Fruit fly (Drosophila melanogaster): ENCODE measurements around the gene CG1695.
A peak's percentile ranks its signal among the peaks of the same experiment; 100 is the strongest.

CG1695 gene

DNA sequence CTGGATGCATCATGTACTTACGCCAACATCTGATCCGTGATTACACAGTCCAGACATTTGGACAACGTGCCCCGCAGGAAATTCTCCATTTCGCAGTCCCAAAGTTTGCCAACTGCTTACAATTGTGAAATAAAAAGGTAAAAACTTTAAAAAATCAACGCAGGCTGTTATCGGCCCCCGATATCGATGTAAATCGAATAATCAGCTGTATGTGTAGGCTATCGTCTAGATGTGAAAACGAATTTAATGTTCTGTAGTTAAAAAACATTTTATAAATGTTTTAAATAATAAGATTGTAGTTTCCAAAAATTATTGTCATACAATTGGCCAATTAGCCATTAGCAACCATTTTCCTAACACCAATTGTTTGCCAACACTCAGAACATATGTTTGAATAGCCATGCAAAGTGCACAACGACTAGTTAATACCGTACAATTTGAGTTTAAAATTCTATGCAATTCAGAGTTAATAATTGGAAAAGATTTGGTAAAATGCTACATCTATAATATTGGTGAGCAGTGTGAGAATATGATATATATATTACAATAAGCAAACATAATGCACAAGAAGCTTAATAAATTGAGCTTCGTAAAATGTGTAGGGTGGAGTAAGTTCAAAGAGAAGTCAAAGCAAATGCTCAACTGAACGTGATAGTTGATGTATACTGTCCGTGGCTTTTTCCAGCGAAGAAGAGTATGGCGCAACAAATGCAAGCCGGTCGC lies 4.1 kb upstream of the CG1695 start, which contains the start of the genes CG11710 and mal (continued):
- TF ChIP-seq vvl (GFP tag; IDR thresholded peaks at IDR 0.05): peak; percentile 70; the same call in 1 of the 2 replicates
- TF ChIP-seq CG4360 (GFP tag; IDR thresholded peaks at IDR 0.05): no peak
- no peak for TF ChIP-seq grn (GFP tag; optimal IDR thresholded peaks at IDR 0.05)
- TF ChIP-seq z (GFP tag; IDR thresholded peaks at IDR 0.05): no peak
- peak; percentile 73; the same call in 1 of the 2 replicates for TF ChIP-seq CG7372 (GFP tag; IDR thresholded peaks at IDR 0.05)
- TF ChIP-seq CG17802 (tag; optimal IDR thresholded peaks at IDR 0.05): peak; percentile 53
- peak; percentile 37; the same call in 1 of the 2 replicates for TF ChIP-seq unc-4 (GFP tag; IDR thresholded peaks at IDR 0.05; ENCODE audit: partially characterized antibody)
- TF ChIP-seq CoRest (tag; optimal IDR thresholded peaks at IDR 0.05): peak; percentile 84
- no peak for TF ChIP-seq CG2199 (GFP tag; IDR thresholded peaks at IDR 0.05)
- peak; percentile 57; the same call in 2 of the 3 replicates for TF ChIP-seq CG14860 (GFP tag; IDR thresholded peaks at IDR 0.05; ENCODE audit: partially characterized antibody)
- peak; percentile 45 for TF ChIP-seq tup (GFP tag; optimal IDR thresholded peaks at IDR 0.05)
- peak; percentile 73 for TF ChIP-seq slbo (GFP tag; IDR thresholded peaks at IDR 0.05)
- peak; percentile 35; the same call in 1 of the 3 replicates for TF ChIP-seq CG16813 (GFP tag; IDR thresholded peaks at IDR 0.05; ENCODE audit: partially characterized antibody)
- TF ChIP-seq CG9215 (GFP tag; IDR thresholded peaks at IDR 0.05): peak; percentile 79
- TF ChIP-seq Hr39 (optimal IDR thresholded peaks at IDR 0.05): no peak
- peak; percentile 76 for TF ChIP-seq seq (GFP tag; IDR thresholded peaks at IDR 0.05)
- TF ChIP-seq Drgx (GFP tag; IDR thresholded peaks at IDR 0.05): peak; percentile 63; the same call in 1 of the 2 replicates
- peak; percentile 78 for TF ChIP-seq Aef1 (GFP tag; IDR thresholded peaks at IDR 0.05)
- peak; percentile 96 for TF ChIP-seq Med (GFP tag)
- TF ChIP-seq Lhr (GFP tag; optimal IDR thresholded peaks at IDR 0.05): no peak
- peak; percentile 50; the same call in 1 of the 2 replicates for TF ChIP-seq CG10959 (GFP tag; IDR thresholded peaks at IDR 0.05)
- TF ChIP-seq CG18599 (GFP tag; optimal IDR thresholded peaks at IDR 0.05): peak; percentile 87
- peak; percentile 61; the same call in 1 of the 2 replicates for TF ChIP-seq peb (GFP tag; IDR thresholded peaks at IDR 0.05)
- peak; percentile 8 for TF ChIP-seq MESR4 (GFP tag; optimal IDR thresholded peaks at IDR 0.05)
- TF ChIP-seq CrebB (tag; optimal IDR thresholded peaks at IDR 0.05): peak; percentile 11
- TF ChIP-seq dysf (GFP tag; IDR thresholded peaks at IDR 0.05): peak; percentile 91
- TF ChIP-seq CG16779 (GFP tag; IDR thresholded peaks at IDR 0.05): no peak
- peak; percentile 41 for TF ChIP-seq Usf (GFP tag; optimal IDR thresholded peaks at IDR 0.05)
- no peak for TF ChIP-seq ken (GFP tag; IDR thresholded peaks at IDR 0.05)
- TF ChIP-seq Sox100B (GFP tag; optimal IDR thresholded peaks at IDR 0.05): no peak
- TF ChIP-seq hkb (optimal IDR thresholded peaks at IDR 0.05): no peak
- peak; percentile 63 for TF ChIP-seq hkb (GFP tag; IDR thresholded peaks at IDR 0.05)
- peak in 1 of 2 experiments; percentile 7 for TF ChIP-seq insv (GFP tag; optimal IDR thresholded peaks at IDR 0.05)
- peak; percentile 91 for TF ChIP-seq ind (GFP tag; optimal IDR thresholded peaks at IDR 0.05)
- peak; percentile 84 for TF ChIP-seq scrt (GFP tag; optimal IDR thresholded peaks at IDR 0.05)
- peak; percentile 60 for TF ChIP-seq trem (tag; optimal IDR thresholded peaks at IDR 0.05)
- TF ChIP-seq NFAT (GFP tag; IDR thresholded peaks at IDR 0.05): peak; percentile 13; the same call in 1 of the 2 replicates
- TF ChIP-seq CG15514 (GFP tag; optimal IDR thresholded peaks at IDR 0.05): peak; percentile 54
- no peak for TF ChIP-seq ase (GFP tag; IDR thresholded peaks at IDR 0.05)
- TF ChIP-seq CG5245 (GFP tag; optimal IDR thresholded peaks at IDR 0.05): peak; percentile 76
- TF ChIP-seq nmo (GFP tag; optimal IDR thresholded peaks at IDR 0.05): peak; percentile 91
- TF ChIP-seq CG18619 (GFP tag; optimal IDR thresholded peaks at IDR 0.05): no peak

Data from whole organism, embryonic.